Worm (Caenorhabditis elegans) whole organism, dauer: ENCODE results near the gene C46C2.2.

Experiments used
- unc-62 ChIP-seq: sonication (generic microtip); optimal IDR thresholded peaks from 2 replicates; lab custom pipeline; 2017; ENCODE audit warnings: missing biosample characterization, missing genetic modification reagents, missing genetic modification characterization

The C46C2.2 gene

DNA sequence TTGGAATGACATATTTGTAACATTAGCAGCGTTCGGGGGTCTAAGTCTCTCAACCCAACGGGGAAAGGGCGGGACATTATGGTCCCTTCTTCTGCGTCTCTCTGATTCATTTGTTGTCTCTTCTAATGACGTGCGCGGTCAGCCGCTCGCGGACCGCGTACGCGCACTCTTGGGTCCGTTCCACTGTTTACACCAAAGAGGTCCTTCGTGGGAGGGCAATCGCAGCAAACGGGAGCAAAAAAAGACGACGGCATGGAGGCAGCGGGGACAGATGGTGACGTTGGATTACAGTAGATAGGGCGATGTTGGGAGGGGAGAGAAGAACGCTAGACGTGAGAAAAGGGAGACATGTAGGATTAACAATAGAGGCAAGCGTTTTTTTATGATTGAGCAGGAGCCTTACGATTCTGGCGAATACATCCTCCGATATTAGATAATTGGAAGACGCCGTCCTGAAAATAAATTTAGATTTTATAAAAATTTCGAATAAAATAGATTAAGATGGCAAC is 46.3 kb downstream of the C46C2.2 start, which contains the start of gene flh-1:
Gene flh-1, minus strand, starts transcription at position 459 of the 509 bp plus-strand sequence.
- TF ChIP-seq unc-62 (GFP tag; lab: Kevin White, UChicago): no peak

DNA sequence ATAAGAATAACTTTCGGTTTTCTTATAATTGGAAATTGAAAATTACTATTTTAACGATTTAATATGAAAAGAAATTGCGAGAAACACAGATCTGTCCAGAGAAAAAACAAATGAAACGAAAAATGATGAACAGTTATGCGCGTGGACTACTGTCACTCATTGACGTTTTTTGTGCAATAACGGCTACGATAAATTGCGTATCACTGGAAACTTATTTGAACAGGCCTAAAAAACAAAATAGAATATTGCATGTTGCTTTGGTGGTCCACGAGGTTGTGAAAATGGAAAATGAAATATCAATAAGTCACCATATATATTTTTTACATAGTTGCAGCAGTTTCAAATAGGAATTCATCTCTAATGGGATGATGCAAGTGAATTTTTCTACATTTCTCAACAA is 47.0 kb downstream of the C46C2.2 start:
- no peak for TF ChIP-seq unc-62 (GFP tag; lab: Kevin White, UChicago)

DNA sequence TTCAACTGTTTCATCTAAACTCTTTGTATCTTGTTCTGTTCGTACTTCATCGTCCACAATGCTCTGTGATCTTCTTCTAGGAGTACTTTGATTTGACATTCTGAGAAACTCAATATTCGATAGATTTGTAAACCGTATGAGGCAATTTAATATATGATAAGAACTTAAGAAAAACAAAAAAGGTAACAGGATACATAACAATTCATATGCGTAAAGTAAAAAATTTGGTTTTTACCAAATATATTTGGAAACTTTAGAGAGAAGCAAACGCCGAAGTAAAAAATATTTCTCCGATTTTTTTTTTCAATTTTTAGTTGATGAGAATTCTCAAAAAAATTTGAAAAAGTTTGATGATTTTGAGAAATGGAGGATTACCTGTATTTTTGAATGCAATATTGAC is 48.9 kb downstream of the C46C2.2 start, which contains the start of gene Y11D7A.19:
Gene Y11D7A.19, minus strand, starts transcription at position 101 of the 400 bp plus-strand sequence.
- no peak for TF ChIP-seq unc-62 (GFP tag; lab: Kevin White, UChicago)

DNA sequence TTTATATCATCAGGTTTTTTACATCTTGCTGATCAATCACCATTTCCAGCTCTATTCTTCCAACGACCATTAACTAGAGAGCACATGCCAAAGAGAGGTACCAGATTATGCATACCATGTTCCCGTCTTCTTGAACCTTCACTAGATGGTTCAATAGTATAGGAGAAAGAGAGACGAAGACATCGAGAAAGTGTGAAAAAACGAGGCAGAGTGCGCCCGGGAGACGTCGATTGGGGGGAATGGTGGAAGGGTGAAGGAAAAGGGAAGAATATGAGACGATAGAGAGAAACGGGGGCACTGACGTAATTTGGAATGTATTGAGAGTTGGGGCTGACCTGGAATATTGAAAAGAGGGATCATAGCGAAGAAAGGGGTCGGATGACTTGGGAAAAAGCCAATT is 50.1 kb downstream of the C46C2.2 start:
- no peak for TF ChIP-seq unc-62 (GFP tag; lab: Kevin White, UChicago)

DNA sequence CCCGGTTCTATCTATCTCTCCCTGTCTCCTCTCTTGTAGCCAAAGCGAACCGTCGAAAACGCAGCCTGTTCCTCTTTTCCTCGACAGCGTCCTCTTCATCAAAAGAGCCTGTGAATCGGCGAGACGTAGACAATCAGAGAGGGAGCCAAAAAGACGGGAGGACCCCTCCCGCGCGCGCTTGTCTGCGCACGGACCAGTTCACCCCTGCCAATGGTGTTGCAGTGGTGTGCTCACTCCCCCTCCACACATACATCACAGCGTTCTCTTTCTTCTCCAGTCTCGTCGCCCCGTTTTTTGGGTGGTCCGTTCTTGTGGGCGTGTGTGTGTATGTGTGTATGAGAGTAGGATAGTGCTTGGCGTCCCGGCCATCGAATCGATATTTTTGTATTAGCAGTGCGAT is 51.4 kb downstream of the C46C2.2 start:
- TF ChIP-seq unc-62 (GFP tag; lab: Kevin White, UChicago): no peak

DNA sequence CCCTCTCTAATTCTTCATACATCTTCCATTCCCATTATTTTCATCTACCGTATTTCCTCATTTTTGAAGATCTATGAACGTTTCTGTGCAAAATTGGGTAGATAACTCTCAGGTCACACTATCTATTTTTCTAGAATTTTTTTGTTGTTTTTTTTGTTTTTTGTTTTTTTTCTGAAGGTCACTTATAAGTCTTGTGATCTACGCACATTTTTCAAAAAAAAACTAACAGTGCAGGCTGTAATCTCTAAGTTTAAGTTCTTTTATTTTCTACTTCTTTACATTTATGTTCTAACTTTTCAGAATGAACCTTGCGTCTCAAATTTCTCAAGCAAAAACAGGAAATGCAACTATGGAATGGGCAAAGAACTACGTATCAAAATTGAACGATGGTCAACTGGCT is 52.3 kb downstream of the C46C2.2 start, which contains the start of gene flh-3:
Gene flh-3, plus strand, starts transcription at position 301 of the 400 bp plus-strand sequence.
- no peak for TF ChIP-seq unc-62 (GFP tag; lab: Kevin White, UChicago)
